Fruit fly (Drosophila melanogaster) whole organism, embryonic: ENCODE results near the gene CG31883.

Experiments
- Atf3 ChIP-seq: fragments of 200-800 bp; sonication (Bioruptor generic); optimal IDR thresholded peaks from 3 replicates; lab custom pipeline; 2016; ENCODE audit warnings: missing biosample characterization, missing genetic modification characterization
- CG10979 ChIP-seq: fragments of 200-800 bp; sonication (Bioruptor generic); optimal IDR thresholded peaks from 2 replicates; lab custom pipeline; 2018; ENCODE audit warnings: missing biosample characterization, mild to moderate bottlenecking, missing genetic modification characterization, moderate library complexity
- CG11085 ChIP-seq: fragments of 200-800 bp; sonication (Bioruptor generic); IDR thresholded peaks from 2 replicates; pipeline ENCODE4 v1.3.6; 2022; ENCODE audit warnings: missing biosample characterization, missing genetic modification characterization
- CG11456 ChIP-seq: fragments of 200-800 bp; sonication (Bioruptor generic); IDR thresholded peaks from 3 replicates; pipeline ENCODE4 v1.3.6; 2022; ENCODE audit warnings: missing biosample characterization, missing genetic modification characterization
- CG11560 ChIP-seq: fragments of 200-800 bp; sonication (Bioruptor generic); IDR thresholded peaks from 3 replicates; pipeline ENCODE4 v1.3.6; 2022; ENCODE audit warnings: missing biosample characterization, missing genetic modification characterization
- CG11696 ChIP-seq: fragments of 200-800 bp; sonication (Bioruptor generic); IDR thresholded peaks from 2 replicates; pipeline ENCODE4 v1.3.6; 2022; ENCODE audit warnings: missing biosample characterization, missing genetic modification characterization
- CG12071 ChIP-seq: fragments of 200-800 bp; sonication (Bioruptor generic); optimal IDR thresholded peaks from 3 replicates; lab custom pipeline; 2018; ENCODE audit warnings: missing biosample characterization, mild to moderate bottlenecking, missing genetic modification characterization
- CG13624 ChIP-seq: fragments of 200-800 bp; sonication (Bioruptor generic); optimal IDR thresholded peaks from 2 replicates; lab custom pipeline; 2016; ENCODE audit warnings: missing biosample characterization, missing genetic modification characterization
- CG15073 ChIP-seq: fragments of 200-800 bp; sonication (Bioruptor generic); optimal IDR thresholded peaks from 2 replicates; lab custom pipeline; 2016; ENCODE audit warnings: missing biosample characterization, missing genetic modification characterization
- CG17186 ChIP-seq: fragments of 200-800 bp; sonication (Bioruptor generic); optimal IDR thresholded peaks from 3 replicates; lab custom pipeline; 2017; ENCODE audit warnings: missing biosample characterization, missing genetic modification reagents, missing genetic modification characterization
- CG17612 ChIP-seq: fragments of 200-800 bp; sonication (Bioruptor generic); IDR thresholded peaks from 2 replicates; pipeline ENCODE4 v1.3.6; 2022; ENCODE audit warnings: missing biosample characterization, missing genetic modification characterization
- CG32772 ChIP-seq: fragments of 200-800 bp; sonication (Bioruptor generic); IDR thresholded peaks from 2 replicates; pipeline ENCODE4 v1.3.6; 2022; ENCODE audit warnings: missing biosample characterization, missing genetic modification characterization
- CG3407 ChIP-seq: fragments of 200-800 bp; sonication (Bioruptor generic); optimal IDR thresholded peaks from 2 replicates; lab custom pipeline; 2018; ENCODE audit warnings: missing biosample characterization, mild to moderate bottlenecking, missing genetic modification characterization
- CG4820 ChIP-seq: fragments of 200-800 bp; sonication (Bioruptor generic); optimal IDR thresholded peaks from 3 replicates; lab custom pipeline; 2016; ENCODE audit warnings: missing biosample characterization, missing genetic modification characterization
- CG6654 ChIP-seq: fragments of 200-800 bp; sonication (Bioruptor generic); optimal IDR thresholded peaks from 2 replicates; lab custom pipeline; 2017; ENCODE audit warnings: missing biosample characterization, mild to moderate bottlenecking, missing genetic modification characterization
- CG7786 ChIP-seq: fragments of 200-800 bp; sonication (Bioruptor generic); optimal IDR thresholded peaks from 2 replicates; lab custom pipeline; 2016; ENCODE audit warnings: missing biosample characterization, missing genetic modification characterization
- CG8944 ChIP-seq: fragments of 200-800 bp; sonication (Bioruptor generic); optimal IDR thresholded peaks from 3 replicates; lab custom pipeline; 2016; ENCODE audit warnings: missing biosample characterization, missing genetic modification characterization
- CG9797 ChIP-seq: fragments of 200-800 bp; sonication (Bioruptor generic); optimal IDR thresholded peaks from 3 replicates; lab custom pipeline; 2018; ENCODE audit warnings: missing biosample characterization, mild to moderate bottlenecking, missing genetic modification characterization
- CHES-1-like ChIP-seq: fragments of 200-800 bp; sonication (Bioruptor generic); optimal IDR thresholded peaks from 2 replicates; lab custom pipeline; 2016; ENCODE audit warnings: missing biosample characterization, missing genetic modification characterization
- CrebB ChIP-seq: fragments of 200-800 bp; sonication (Bioruptor generic); optimal IDR thresholded peaks from 3 replicates; lab custom pipeline; 2018; ENCODE audit warnings: missing biosample characterization, mild to moderate bottlenecking, missing genetic modification characterization
- ERR ChIP-seq: fragments of 200-800 bp; sonication (Bioruptor generic); optimal IDR thresholded peaks from 2 replicates; lab custom pipeline; 2016; ENCODE audit warnings: missing biosample characterization, missing genetic modification characterization
- HLHmδ ChIP-seq: fragments of 200-800 bp; sonication (Bioruptor generic); optimal IDR thresholded peaks from 2 replicates; lab custom pipeline; 2018; ENCODE audit warnings: missing biosample characterization, mild to moderate bottlenecking, missing genetic modification characterization, moderate library complexity
- Hmx ChIP-seq: fragments of 200-800 bp; sonication (Bioruptor generic); optimal IDR thresholded peaks from 2 replicates; lab custom pipeline; 2016; ENCODE audit warnings: missing biosample characterization, missing genetic modification characterization
- Hr3 ChIP-seq: fragments of 200-800 bp; sonication (Bioruptor generic); optimal IDR thresholded peaks from 3 replicates; lab custom pipeline; 2016; ENCODE audit warnings: missing biosample characterization, missing genetic modification characterization
- Hsf ChIP-seq: fragments of 200-800 bp; sonication (Bioruptor generic); optimal IDR thresholded peaks from 3 replicates; lab custom pipeline; 2016; ENCODE audit warnings: missing biosample characterization, missing genetic modification characterization
- Kr ChIP-seq: fragments of 200-800 bp; sonication (Bioruptor generic); optimal IDR thresholded peaks from 2 replicates; lab custom pipeline; 2017; ENCODE audit warnings: missing biosample characterization, mild to moderate bottlenecking, missing genetic modification characterization
- Mrtf ChIP-seq: fragments of 200-800 bp; sonication (Bioruptor generic); IDR thresholded peaks from 3 replicates; pipeline ENCODE4 v1.3.6; 2022; ENCODE audit warnings: missing biosample characterization, missing genetic modification characterization
- Myb ChIP-seq: fragments of 200-800 bp; sonication (Bioruptor generic); optimal IDR thresholded peaks from 2 replicates; lab custom pipeline; 2016; ENCODE audit warnings: missing biosample characterization, missing genetic modification characterization
- NC2α ChIP-seq: fragments of 200-800 bp; sonication (Bioruptor generic); optimal IDR thresholded peaks from 2 replicates; lab custom pipeline; 2016; ENCODE audit warnings: missing biosample characterization, missing genetic modification characterization
- NFAT ChIP-seq: fragments of 200-800 bp; sonication (Bioruptor generic); IDR thresholded peaks from 2 replicates; pipeline ENCODE4 v1.3.6; 2022; ENCODE audit warnings: missing biosample characterization, missing genetic modification characterization
- Nf-YA ChIP-seq: fragments of 200-800 bp; sonication (Bioruptor generic); IDR thresholded peaks from 2 replicates; pipeline ENCODE4 v1.3.6; 2022; ENCODE audit warnings: missing biosample characterization, missing genetic modification characterization
- Opbp ChIP-seq: fragments of 200-800 bp; sonication (Bioruptor generic); IDR thresholded peaks from 3 replicates; pipeline ENCODE4 v1.3.6; 2022; ENCODE audit warnings: missing biosample characterization, missing genetic modification characterization; ENCODE audit not compliant: partially characterized antibody
- Optix ChIP-seq: fragments of 200-800 bp; sonication (Bioruptor generic); IDR thresholded peaks from 3 replicates; pipeline ENCODE4 v1.3.6; 2022; ENCODE audit warnings: missing biosample characterization, missing genetic modification characterization
- Six4 ChIP-seq: fragments of 200-800 bp; sonication (Bioruptor generic); optimal IDR thresholded peaks from 2 replicates; lab custom pipeline; 2016; ENCODE audit warnings: missing biosample characterization, missing genetic modification characterization
- Sry-δ ChIP-seq: fragments of 200-800 bp; sonication (Bioruptor generic); optimal IDR thresholded peaks from 2 replicates; lab custom pipeline; 2016; ENCODE audit warnings: missing biosample characterization, missing genetic modification characterization
- Ssrp ChIP-seq: fragments of 200-800 bp; sonication (Bioruptor generic); optimal IDR thresholded peaks from 2 replicates; lab custom pipeline; 2018; ENCODE audit warnings: missing biosample characterization, mild to moderate bottlenecking, missing genetic modification characterization, moderate library complexity
- Taf1 ChIP-seq: fragments of 200-800 bp; sonication (Bioruptor generic); IDR thresholded peaks from 2 replicates; pipeline ENCODE4 v1.3.6; 2022; ENCODE audit warnings: missing biosample characterization, missing genetic modification characterization
- cas ChIP-seq: fragments of 200-800 bp; sonication (Bioruptor generic); IDR thresholded peaks from 2 replicates; pipeline ENCODE4 v1.3.6; 2022; ENCODE audit warnings: missing biosample characterization, missing genetic modification characterization
- cato ChIP-seq: fragments of 200-800 bp; sonication (Bioruptor generic); optimal IDR thresholded peaks from 2 replicates; lab custom pipeline; 2016; ENCODE audit warnings: missing biosample characterization, missing genetic modification characterization, borderline replicate concordance
- croc ChIP-seq: fragments of 200-800 bp; sonication (Bioruptor generic); conservative IDR thresholded peaks from 3 replicates; pipeline ENCODE4 v1.3.6; 2022; ENCODE audit warnings: missing biosample characterization, missing genetic modification characterization
- gt ChIP-seq: fragments of 200-800 bp; sonication (Bioruptor generic); IDR thresholded peaks from 2 replicates; pipeline ENCODE4 v1.3.6; 2022; ENCODE audit warnings: missing biosample characterization, missing genetic modification characterization
- lilli ChIP-seq: fragments of 200-800 bp; sonication (Bioruptor generic); optimal IDR thresholded peaks from 3 replicates; lab custom pipeline; 2016; ENCODE audit warnings: missing biosample characterization, missing genetic modification characterization
- lov ChIP-seq, 2 experiments: fragments of 200-800 bp in 1 of 2; fragments of >200 bp in 1 of 2; sonication (Bioruptor generic) in 1 of 2; IDR thresholded peaks in 1 of 2; optimal IDR thresholded peaks in 1 of 2; 2 replicates in 1 of 2; 3 replicates in 1 of 2; pipeline versions ENCODE4 v1.3.6 to Lab custom; 2017 to 2022; ENCODE audit warnings: missing biosample characterization in 1 of 2, missing genetic modification characterization in 1 of 2
- mirr ChIP-seq: fragments of 200-800 bp; sonication (Bioruptor generic); optimal IDR thresholded peaks from 3 replicates; lab custom pipeline; 2018; ENCODE audit warnings: missing biosample characterization, mild to moderate bottlenecking, missing genetic modification characterization
- repo ChIP-seq: fragments of 200-800 bp; sonication (Bioruptor generic); optimal IDR thresholded peaks from 2 replicates; lab custom pipeline; 2016; ENCODE audit warnings: missing biosample characterization, missing genetic modification characterization
- sens ChIP-seq: fragments of 200-800 bp; sonication (Bioruptor generic); peaks from one replicate; lab custom pipeline; 2016; ENCODE audit warnings: missing biosample characterization, missing genetic modification characterization
- slou ChIP-seq: fragments of 200-800 bp; sonication (Bioruptor generic); optimal IDR thresholded peaks from 3 replicates; lab custom pipeline; 2016; ENCODE audit warnings: missing biosample characterization, missing genetic modification characterization
- ttk ChIP-seq: fragments of 200-800 bp; sonication (Bioruptor generic); IDR thresholded peaks from 2 replicates; pipeline ENCODE4 v2.1.2; 2022; ENCODE audit warnings: missing biosample characterization, missing genetic modification characterization
- unc-4 ChIP-seq: fragments of 200-800 bp; sonication (Bioruptor generic); IDR thresholded peaks from 2 replicates; pipeline ENCODE4 v1.3.6; 2022; ENCODE audit warnings: missing biosample characterization, missing genetic modification characterization; ENCODE audit not compliant: partially characterized antibody

The CG31883 gene

DNA sequence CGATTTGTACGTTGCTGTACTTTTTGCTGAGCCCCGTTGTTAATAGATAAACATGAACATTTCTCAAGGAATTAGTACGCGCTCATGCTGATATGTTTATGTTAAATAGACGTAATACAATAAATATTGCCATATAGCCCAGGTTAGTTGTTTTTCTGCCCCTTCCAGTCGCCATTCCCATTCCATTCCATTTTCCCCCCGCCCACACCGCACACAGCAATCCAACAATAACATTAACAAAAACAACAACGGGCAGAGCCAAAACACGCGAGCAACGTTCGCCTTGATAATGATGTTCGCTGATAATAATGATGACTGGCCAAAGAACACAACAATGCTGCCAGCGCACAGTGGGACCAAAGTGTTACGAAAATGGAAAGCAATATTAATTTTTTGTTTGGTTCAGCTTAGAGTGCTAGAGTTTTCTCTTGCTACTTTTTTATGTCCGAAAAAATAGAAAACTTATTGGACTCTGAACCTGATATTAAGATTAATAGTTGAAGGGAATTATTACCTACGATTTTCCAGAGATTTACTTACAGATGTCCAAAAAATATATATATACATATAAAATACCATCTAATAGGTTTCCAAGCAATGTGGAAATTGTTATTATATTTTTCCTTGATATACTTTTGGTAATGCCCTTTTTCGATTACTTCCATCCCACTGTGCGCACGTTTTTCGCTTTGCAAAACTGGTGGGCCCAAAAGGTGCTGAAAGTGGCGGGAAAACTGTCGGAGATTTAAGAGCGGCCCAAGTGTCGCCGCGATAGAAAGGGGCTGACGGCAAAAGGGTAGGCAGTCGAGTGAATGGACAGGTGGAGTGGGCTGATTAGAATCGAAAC lies 41.5 kb downstream of the CG31883 start (continued):
- peak; percentile 80 for TF ChIP-seq Hmx (GFP tag; lab: Kevin White, UChicago)
- peak; percentile 72 for TF ChIP-seq Nf-YA (GFP tag; lab: Robert Waterston, UW)
- TF ChIP-seq CG11456 (GFP tag; lab: Robert Waterston, UW), result peak; percentile 84
- TF ChIP-seq gt (GFP tag; lab: Robert Waterston, UW), result peak; percentile 38
- peak; percentile 96 for TF ChIP-seq CG10979 (tag; lab: Kevin White, UChicago)
- TF ChIP-seq CG9797, result no peak
- TF ChIP-seq Myb (GFP tag; lab: Kevin White, UChicago), result peak; percentile 46
- TF ChIP-seq CG4820 (GFP tag; lab: Kevin White, UChicago), result peak; percentile 94
- TF ChIP-seq ERR (GFP tag; lab: Kevin White, UChicago), result no peak
- peak; percentile 95 for TF ChIP-seq Six4
- peak; percentile 64 for TF ChIP-seq mirr (GFP tag; lab: Kevin White, UChicago)
- TF ChIP-seq CG17612 (GFP tag; lab: Robert Waterston, UW), result peak; percentile 71; the same call in 1 of the 2 replicates
- TF ChIP-seq Mrtf (GFP tag; lab: Robert Waterston, UW), result peak; percentile 89
- peak; percentile 69 for TF ChIP-seq NFAT (GFP tag; lab: Robert Waterston, UW)
- peak; percentile 92 for TF ChIP-seq slou
- TF ChIP-seq HLHmδ (GFP tag; lab: Kevin White, UChicago), result no peak
- TF ChIP-seq ttk, result peak; percentile 72
- peak; percentile 50 for TF ChIP-seq NC2α
- peak; percentile 82 for TF ChIP-seq CG32772
- TF ChIP-seq Atf3 (GFP tag; lab: Kevin White, UChicago), result peak; percentile 1
- peak; percentile 67 for TF ChIP-seq CG17186 (GFP tag; lab: Kevin White, UChicago)
- peak; percentile 62 for TF ChIP-seq CG15073
- no peak for TF ChIP-seq lov (optimal IDR thresholded peaks at IDR 0.05; lab: Kevin White, UChicago)
- 0 out of 3 replicates have a peak, but pooled peaks have one; percentile 45 for TF ChIP-seq lov (GFP tag; IDR thresholded peaks at IDR 0.05; lab: Robert Waterston, UW)
- peak; percentile 96 for TF ChIP-seq sens
- peak; percentile 90 for TF ChIP-seq Hsf (GFP tag; lab: Kevin White, UChicago)
- peak; percentile 95 for TF ChIP-seq Hr3 (GFP tag; lab: Kevin White, UChicago)
- no peak for TF ChIP-seq Opbp
- peak; percentile 90 for TF ChIP-seq CG6654 (GFP tag; lab: Kevin White, UChicago)
- peak; percentile 82 for TF ChIP-seq CG12071
- no peak; the same call in 1 of the 2 replicates for TF ChIP-seq unc-4 (GFP tag; lab: Robert Waterston, UW)
- peak; percentile 85 for TF ChIP-seq Kr (GFP tag; lab: Kevin White, UChicago)
- peak; percentile 38 for TF ChIP-seq Sry-δ (GFP tag; lab: Kevin White, UChicago)
- peak; percentile 88 for TF ChIP-seq CG3407 (GFP tag; lab: Kevin White, UChicago)
- peak; percentile 78 for TF ChIP-seq CG11085
- no peak for TF ChIP-seq Optix
- TF ChIP-seq croc (GFP tag; lab: Robert Waterston, UW), result peak; percentile 87
- TF ChIP-seq CG11696 (GFP tag; lab: Robert Waterston, UW), result no peak; the same call in none of the 2 replicates
- peak; percentile 83 for TF ChIP-seq CrebB (tag; lab: Kevin White, UChicago)
- peak; percentile 73 for TF ChIP-seq CG8944 (GFP tag; lab: Kevin White, UChicago)
- peak; percentile 82 for TF ChIP-seq Taf1 (GFP tag; lab: Robert Waterston, UW)
- peak; percentile 81 for TF ChIP-seq CG11560 (tag; lab: Robert Waterston, UW)
- peak; percentile 86 for TF ChIP-seq CHES-1-like (GFP tag; lab: Kevin White, UChicago)
- peak; percentile 95 for TF ChIP-seq lilli (GFP tag; lab: Kevin White, UChicago)
- peak; percentile 96 for TF ChIP-seq Ssrp (tag; lab: Kevin White, UChicago)
- TF ChIP-seq cas, result peak; percentile 88
- peak; percentile 89 for TF ChIP-seq CG13624 (GFP tag; lab: Kevin White, UChicago)
- TF ChIP-seq cato (GFP tag; lab: Kevin White, UChicago), result peak; percentile 86
- TF ChIP-seq repo (GFP tag; lab: Kevin White, UChicago), result peak; percentile 49
- peak; percentile 82 for TF ChIP-seq CG7786 (GFP tag; lab: Kevin White, UChicago)
